Worm (Caenorhabditis elegans): ENCODE measurements around the gene Y46C8AM.1.

The Y46C8AM.1 gene

DNA sequence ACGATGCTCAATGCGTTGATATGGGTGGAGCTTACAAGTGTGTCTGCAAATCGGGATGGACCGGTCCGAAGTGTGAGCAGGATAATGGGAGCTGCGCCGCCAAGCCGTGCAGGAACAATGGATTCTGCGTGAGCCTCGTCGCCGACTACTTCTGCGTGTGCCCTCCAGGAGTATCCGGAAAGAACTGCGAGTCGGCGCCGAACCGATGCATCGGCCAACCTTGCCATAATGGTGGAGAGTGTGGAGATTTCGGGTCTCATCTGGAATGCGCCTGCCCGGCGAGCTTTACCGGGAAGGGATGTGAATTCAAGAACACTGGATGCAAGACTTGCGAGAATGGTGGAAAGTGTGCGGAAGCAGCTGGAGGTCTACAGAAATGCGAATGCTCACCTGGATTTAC, 47.2 kb downstream of the Y46C8AM.1 start:
- TF ChIP-seq ceh-14 (tag; optimal IDR thresholded peaks at IDR 0.05) (no peak), hlh-8 (tag; optimal IDR thresholded peaks at IDR 0.05) (no peak), elt-2 (tag; optimal IDR thresholded peaks at IDR 0.05) (no peak), hlh-30 (tag; optimal IDR thresholded peaks at IDR 0.05; ENCODE audit: insufficient read depth) (no peak), unc-55 (GFP tag; optimal IDR thresholded peaks at IDR 0.05) (no peak), pha-4 (tag; optimal IDR thresholded peaks at IDR 0.05) (no peak), rnt-1 (tag; optimal IDR thresholded peaks at IDR 0.05) (no peak), lim-6 (tag; optimal IDR thresholded peaks at IDR 0.05) (no peak), hlh-13 (GFP tag; optimal IDR thresholded peaks at IDR 0.05) (no peak), Y22D7AL.16 (tag; optimal IDR thresholded peaks at IDR 0.05) (no peak), nhr-232 (tag; optimal IDR thresholded peaks at IDR 0.05) (no peak), ttx-3 (tag; optimal IDR thresholded peaks at IDR 0.05) (no peak), tbx-7 (tag; optimal IDR thresholded peaks at IDR 0.05) (no peak), nfya-1 (tag; optimal IDR thresholded peaks at IDR 0.05) (no peak)

DNA sequence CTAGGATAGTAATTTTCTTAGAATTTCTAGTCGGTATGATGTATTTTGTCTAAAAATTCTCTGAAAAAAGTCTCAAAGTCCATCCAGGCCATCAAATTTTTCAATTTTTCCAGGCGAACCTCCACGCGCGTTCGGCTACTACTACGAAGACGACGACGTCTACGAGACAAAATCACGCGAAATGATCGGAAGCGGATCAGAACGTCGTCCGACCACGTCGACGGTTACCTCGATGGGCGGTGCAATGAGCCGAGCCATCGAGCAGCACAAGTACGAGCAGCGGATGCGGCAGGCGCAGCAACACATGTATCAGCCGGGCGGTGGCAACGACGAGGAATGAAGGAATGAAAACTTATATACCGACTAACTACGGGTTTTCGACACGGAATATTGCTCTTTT, 50.9 kb downstream of the Y46C8AM.1 start:
- TF ChIP-seq lim-6 (tag; optimal IDR thresholded peaks at IDR 0.05) (no peak), fkh-10 (GFP tag; optimal IDR thresholded peaks at IDR 0.05) (no peak), ets-4 (tag; optimal IDR thresholded peaks at IDR 0.05) (no peak), eyg-1 (tag; optimal IDR thresholded peaks at IDR 0.05) (no peak)
